Fruit fly (Drosophila melanogaster) whole organism, pupa: ENCODE results near the gene CG9922.

ENCODE experiments used
- CG12605 ChIP-seq: fragments of 200-800 bp; sonication (Bioruptor generic); IDR thresholded peaks from 2 replicates; pipeline ENCODE4 v1.3.6; 2022; ENCODE audit warnings: missing biosample characterization, missing genetic modification characterization
- CG13204 ChIP-seq: fragments of 200-800 bp; sonication (Bioruptor generic); optimal IDR thresholded peaks from 2 replicates; lab custom pipeline; 2018; ENCODE audit warnings: missing biosample characterization, mild to moderate bottlenecking, missing genetic modification characterization, moderate library complexity
- CG15710 ChIP-seq: fragments of 200-800 bp; sonication (Bioruptor generic); optimal IDR thresholded peaks from 2 replicates; lab custom pipeline; 2018; ENCODE audit warnings: missing biosample characterization, mild to moderate bottlenecking, missing genetic modification characterization, moderate library complexity
- CG34367 ChIP-seq: fragments of 200-800 bp; sonication (Bioruptor generic); optimal IDR thresholded peaks from 2 replicates; lab custom pipeline; 2018; ENCODE audit warnings: missing biosample characterization, mild to moderate bottlenecking, missing genetic modification characterization
- CG4496 ChIP-seq: fragments of 200-800 bp; sonication (Bioruptor generic); IDR thresholded peaks from 3 replicates; pipeline ENCODE4 v1.3.6; 2022; ENCODE audit warnings: missing biosample characterization, missing genetic modification characterization
- Pif1B ChIP-seq: fragments of 200-800 bp; sonication (Bioruptor generic); optimal IDR thresholded peaks from 3 replicates; lab custom pipeline; 2016; ENCODE audit warnings: missing biosample characterization, missing genetic modification characterization
- Snoo ChIP-seq: fragments of 200-800 bp; sonication (Bioruptor generic); optimal IDR thresholded peaks from 3 replicates; lab custom pipeline; 2017; ENCODE audit warnings: missing biosample characterization, mild to moderate bottlenecking, missing genetic modification characterization, inconsistent platforms
- fd96Ca ChIP-seq: fragments of 200-800 bp; sonication (Bioruptor generic); IDR thresholded peaks from 3 replicates; pipeline ENCODE4 v1.3.6; 2022; ENCODE audit warnings: missing biosample characterization, missing genetic modification characterization
- rn ChIP-seq: fragments of 200-800 bp; sonication (Bioruptor generic); IDR thresholded peaks from 2 replicates; pipeline ENCODE4 v1.3.6; 2022; ENCODE audit warnings: missing biosample characterization, missing genetic modification characterization

DNA sequence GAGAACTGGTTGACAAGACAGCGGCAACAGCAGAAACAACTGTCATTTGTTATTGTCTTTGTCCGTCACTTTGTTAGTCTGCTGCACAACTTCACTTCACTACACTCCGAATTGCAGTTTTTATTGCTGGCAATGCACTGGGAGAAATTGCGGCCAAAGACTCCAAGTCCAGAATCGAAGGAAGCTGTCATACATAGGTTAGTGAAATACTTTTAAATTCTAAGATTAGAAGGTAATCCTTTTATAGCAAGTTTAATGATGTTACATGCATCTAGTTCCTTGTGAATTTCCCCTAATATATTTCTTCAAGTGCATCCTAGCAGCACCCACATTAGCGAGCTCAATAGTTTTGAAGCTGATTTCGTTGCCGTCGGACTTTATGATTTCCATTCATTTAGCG lies 27.3 kb downstream of the CG9922 start:
- TF ChIP-seq Pif1B (GFP tag; lab: Kevin White, UChicago) (peak; percentile 69), CG15710 (tag; lab: Kevin White, UChicago) (peak; percentile 59), rn (GFP tag; lab: Robert Waterston, UW) (peak; percentile 87), fd96Ca (GFP tag; lab: Robert Waterston, UW) (peak; percentile 94), Snoo (tag; lab: Kevin White, UChicago) (peak; percentile 47), CG13204 (peak; percentile 8), CG12605 (GFP tag; lab: Robert Waterston, UW) (peak; percentile 89), CG4496 (peak; percentile 94), CG34367 (tag; lab: Kevin White, UChicago) (peak; percentile 63)
